Worm (Caenorhabditis elegans) whole organism, late embryonic: ENCODE measurements around the gene ZK1037.6.

ENCODE experiments used
- ceh-18 ChIP-seq: sonication (generic microtip); optimal IDR thresholded peaks from 2 replicates; lab custom pipeline; 2016; ENCODE audit warnings: missing genetic modification characterization, missing compliant biosample characterization
- ceh-2 ChIP-seq: sonication (generic microtip); optimal IDR thresholded peaks from 2 replicates; lab custom pipeline; 2016; ENCODE audit warnings: missing genotype, missing genetic modification characterization, missing compliant biosample characterization
- ceh-48 ChIP-seq: sonication (generic microtip); optimal IDR thresholded peaks from 2 replicates; lab custom pipeline; 2016; ENCODE audit warnings: missing genetic modification characterization, inconsistent platforms, missing compliant biosample characterization
- ceh-6 ChIP-seq: fragments of 200-800 bp; sonication (Bioruptor generic); optimal IDR thresholded peaks from 2 replicates; lab custom pipeline; 2018; ENCODE audit warnings: mild to moderate bottlenecking, missing genetic modification characterization, missing compliant biosample characterization
- ceh-9 ChIP-seq: sonication (generic microtip); optimal IDR thresholded peaks from 2 replicates; lab custom pipeline; 2016; ENCODE audit warnings: mild to moderate bottlenecking, missing genetic modification characterization, inconsistent platforms, missing compliant biosample characterization
- elt-2 ChIP-seq: sonication (generic microtip); optimal IDR thresholded peaks from 2 replicates; lab custom pipeline; 2016; ENCODE audit warnings: missing genetic modification reagents, missing genetic modification characterization, missing compliant biosample characterization
- elt-4 ChIP-seq: sonication (generic microtip); optimal IDR thresholded peaks from 2 replicates; lab custom pipeline; 2016; ENCODE audit warnings: missing genetic modification characterization, missing compliant biosample characterization
- fkh-10 ChIP-seq: fragments of 150-350 bp; optimal IDR thresholded peaks from 2 replicates; lab custom pipeline; 2014; ENCODE audit warnings: missing biosample characterization, missing genetic modification reagents, missing genetic modification characterization
- gmeb-2 ChIP-seq: sonication (generic microtip); optimal IDR thresholded peaks from 2 replicates; lab custom pipeline; 2016; ENCODE audit warnings: missing genetic modification characterization, inconsistent platforms, missing compliant biosample characterization
- hlh-15 ChIP-seq: sonication (generic microtip); optimal IDR thresholded peaks from 2 replicates; lab custom pipeline; 2016; ENCODE audit warnings: missing genetic modification characterization, missing compliant biosample characterization
- hlh-30 ChIP-seq: sonication (generic microtip); optimal IDR thresholded peaks from 2 replicates; lab custom pipeline; 2017; ENCODE audit warnings: antibody characterized with exemption, missing genetic modification characterization, missing compliant biosample characterization; ENCODE audit not compliant: insufficient read depth
- hlh-8 ChIP-seq: sonication (generic microtip); optimal IDR thresholded peaks from 2 replicates; lab custom pipeline; 2016; ENCODE audit warnings: missing genotype, missing genetic modification characterization, missing compliant biosample characterization
- lin-11 ChIP-seq: fragments of 200-800 bp; sonication (Bioruptor generic); optimal IDR thresholded peaks from 2 replicates; lab custom pipeline; 2018; ENCODE audit warnings: mild to moderate bottlenecking, missing genetic modification characterization, missing compliant biosample characterization
- mec-3 ChIP-seq: sonication (generic microtip); optimal IDR thresholded peaks from 2 replicates; lab custom pipeline; 2016; ENCODE audit warnings: borderline replicate concordance, missing genetic modification characterization, missing compliant biosample characterization
- odd-2 ChIP-seq: sonication (generic microtip); optimal IDR thresholded peaks from 2 replicates; lab custom pipeline; 2017; ENCODE audit warnings: antibody characterized with exemption, mild to moderate bottlenecking, missing genetic modification characterization, missing compliant biosample characterization
- pag-3 ChIP-seq: sonication (generic microtip); optimal IDR thresholded peaks from 2 replicates; lab custom pipeline; 2016; ENCODE audit warnings: missing compliant biosample characterization, missing genetic modification characterization, borderline replicate concordance
- pat-9 ChIP-seq: fragments of 200-800 bp; sonication (Bioruptor generic); optimal IDR thresholded peaks from 2 replicates; lab custom pipeline; 2018; ENCODE audit warnings: mild to moderate bottlenecking, missing genetic modification characterization, moderate library complexity, missing compliant biosample characterization
- pha-2 ChIP-seq: sonication (generic microtip); optimal IDR thresholded peaks from 2 replicates; lab custom pipeline; 2017; ENCODE audit warnings: mild to moderate bottlenecking, missing genetic modification characterization, missing compliant biosample characterization
- pros-1 ChIP-seq: fragments of 150-350 bp; optimal IDR thresholded peaks from 2 replicates; lab custom pipeline; 2014; ENCODE audit warnings: missing biosample characterization, missing genetic modification reagents, missing genetic modification characterization
- sdc-2 ChIP-seq: sonication (generic microtip); optimal IDR thresholded peaks from 2 replicates; lab custom pipeline; 2016; ENCODE audit warnings: missing genotype, missing genetic modification characterization, missing compliant biosample characterization
- sox-2 ChIP-seq: fragments of 200-800 bp; sonication (Bioruptor generic); IDR thresholded peaks from 2 replicates; pipeline ENCODE4 v1.3.6; 2022; ENCODE audit warnings: missing genetic modification reagents, missing genetic modification characterization, missing compliant biosample characterization
- sox-4 ChIP-seq: sonication (generic microtip); optimal IDR thresholded peaks from 2 replicates; lab custom pipeline; 2017; ENCODE audit warnings: mild to moderate bottlenecking, missing genetic modification characterization, inconsistent platforms, missing compliant biosample characterization
- tbx-2 ChIP-seq: sonication (generic microtip); optimal IDR thresholded peaks from 2 replicates; lab custom pipeline; 2016; ENCODE audit warnings: missing genetic modification characterization, missing compliant biosample characterization
- unc-3 ChIP-seq, 2 experiments: fragments of 200-800 bp in 1 of 2; sonication (Bioruptor generic) in 1 of 2; sonication (generic microtip) in 1 of 2; conservative IDR thresholded peaks in 1 of 2; optimal IDR thresholded peaks in 1 of 2; 2 replicates each; pipeline versions ENCODE4 v1.3.6 to Lab custom; 2016 to 2022; ENCODE audit warnings: missing compliant biosample characterization in 2 of 2, missing genetic modification characterization in 2 of 2, missing genetic modification reagents in 1 of 2
- unc-55 ChIP-seq: sonication (generic microtip); optimal IDR thresholded peaks from 2 replicates; lab custom pipeline; 2017; ENCODE audit warnings: missing biosample characterization, missing genetic modification reagents, missing genetic modification characterization
- ztf-16 ChIP-seq: sonication (generic microtip); optimal IDR thresholded peaks from 2 replicates; lab custom pipeline; 2017; ENCODE audit warnings: missing genetic modification characterization, missing compliant biosample characterization

The ZK1037.6 gene

ce11 chrV:15287856-15288255 is 39.7 kb downstream of the ZK1037.6 start, which contains the start of gene cyp-34A1:
TSS of gene cyp-34A1 (minus strand) at chrV:15287956.
- TF ChIP-seq sox-2 (GFP tag; lab: Robert Waterston, UW) = no peak
- no peak for TF ChIP-seq ceh-9 (tag; lab: Kevin White, UChicago)
- TF ChIP-seq pag-3 (tag; lab: Kevin White, UChicago) = no peak
- no peak for TF ChIP-seq gmeb-2 (tag; lab: Kevin White, UChicago)
- no peak for TF ChIP-seq pha-2 (tag; lab: Kevin White, UChicago)
- no peak for TF ChIP-seq hlh-30
- TF ChIP-seq elt-4 (tag; lab: Kevin White, UChicago) = no peak
- TF ChIP-seq ceh-48 (tag; lab: Kevin White, UChicago) = no peak
- no peak for TF ChIP-seq pros-1 (tag; lab: Kevin White, UChicago)
- no peak for TF ChIP-seq ceh-18 (tag; lab: Kevin White, UChicago)

- TF ChIP-seq ceh-6 (no peak), unc-3 (GFP tag; conservative IDR thresholded peaks at IDR 0.05; lab: Robert Waterston, UW) (no peak), unc-3 (tag; optimal IDR thresholded peaks at IDR 0.05; lab: Kevin White, UChicago) (no peak), elt-2 (tag; lab: Kevin White, UChicago) (peak; percentile 57), fkh-10 (no peak), ztf-16 (no peak)
These were observed 41.6 kb downstream of the ZK1037.6 start for ce11 chrV:15285984-15286383.

- no peak for TF ChIP-seq sox-4 (tag; lab: Kevin White, UChicago)
- TF ChIP-seq hlh-8 = no peak
- TF ChIP-seq ceh-2 (tag; lab: Kevin White, UChicago) = no peak
- no peak for TF ChIP-seq sdc-2 (tag; lab: Kevin White, UChicago)
- TF ChIP-seq lin-11 (tag; lab: Kevin White, UChicago) = no peak
- no peak for TF ChIP-seq elt-2 (tag; lab: Kevin White, UChicago)
- no peak for TF ChIP-seq pros-1 (tag; lab: Kevin White, UChicago)
- no peak for TF ChIP-seq elt-4 (tag; lab: Kevin White, UChicago)
- no peak for TF ChIP-seq unc-55
- TF ChIP-seq hlh-15 (tag; lab: Kevin White, UChicago) = no peak
- TF ChIP-seq mec-3 = no peak
- TF ChIP-seq odd-2 (tag; lab: Kevin White, UChicago) = no peak
These were observed 46.2 kb downstream of the ZK1037.6 start, which contains the start of the genes srw-19 and srx-51 for ce11 chrV:15281279-15281949. TSS of gene srw-19 (minus strand) at chrV:15281379. TSS of gene srx-51 (plus strand) at chrV:15281899.

- TF ChIP-seq tbx-2 (no peak), pat-9 (tag; lab: Kevin White, UChicago) (no peak)
These were observed 50.7 kb downstream of the ZK1037.6 start, which contains the start of gene srw-17 for ce11 chrV:15276915-15277314. TSS of gene srw-17 (minus strand) at chrV:15277015.
